Worm (Caenorhabditis elegans) whole organism, L2 larva: Measurements from ENCODE around the gene nduf-2.2.

Experiments
- C34F6.9 ChIP-seq: fragments of 150-350 bp; optimal IDR thresholded peaks from 2 replicates; lab custom pipeline; 2014; ENCODE audit warnings: missing biosample characterization, missing genetic modification characterization
- F13H6.1 ChIP-seq: sonication (generic microtip); optimal IDR thresholded peaks from 2 replicates; lab custom pipeline; 2016; ENCODE audit warnings: missing genetic modification characterization, missing compliant biosample characterization
- R02D3.7 ChIP-seq: fragments of 150-350 bp; optimal IDR thresholded peaks from 2 replicates; lab custom pipeline; 2014; ENCODE audit warnings: missing biosample characterization, missing genetic modification characterization
- Y55F3AM.14 ChIP-seq: fragments of 200-800 bp; sonication (Bioruptor generic); optimal IDR thresholded peaks from 2 replicates; lab custom pipeline; 2018; ENCODE audit warnings: mild to moderate bottlenecking, missing genetic modification characterization, missing compliant biosample characterization
- ZK546.5 ChIP-seq: sonication (generic microtip); optimal IDR thresholded peaks from 2 replicates; lab custom pipeline; 2017; ENCODE audit warnings: missing biosample characterization, missing genetic modification characterization
- alr-1 ChIP-seq: fragments of 150-350 bp; optimal IDR thresholded peaks from 2 replicates; lab custom pipeline; 2014; ENCODE audit warnings: missing biosample characterization, missing genetic modification characterization
- aly-2 ChIP-seq: fragments of 150-350 bp; optimal IDR thresholded peaks from 2 replicates; lab custom pipeline; 2014; ENCODE audit warnings: missing biosample characterization, missing genetic modification characterization
- ama-1 ChIP-seq: fragments of 150-350 bp; optimal IDR thresholded peaks from 2 replicates; lab custom pipeline; 2018; ENCODE audit warnings: inconsistent platforms
- blmp-1 ChIP-seq: sonication (generic microtip); optimal IDR thresholded peaks from 2 replicates; lab custom pipeline; 2017; ENCODE audit warnings: missing genetic modification characterization, mild to moderate bottlenecking, missing compliant biosample characterization, antibody characterized with exemption, moderate library complexity; ENCODE audit not compliant: insufficient read depth
- ceh-16 ChIP-seq: fragments of 150-350 bp; optimal IDR thresholded peaks from 2 replicates; lab custom pipeline; 2014; ENCODE audit warnings: missing biosample characterization, missing genetic modification characterization
- ceh-82 ChIP-seq: fragments of 150-350 bp; optimal IDR thresholded peaks from 2 replicates; lab custom pipeline; 2014; ENCODE audit warnings: missing biosample characterization, missing genetic modification characterization
- crh-2 ChIP-seq: sonication (generic microtip); optimal IDR thresholded peaks from 2 replicates; lab custom pipeline; 2017; ENCODE audit warnings: missing biosample characterization, missing genetic modification characterization
- dmd-4 ChIP-seq: sonication (generic microtip); optimal IDR thresholded peaks from 2 replicates; lab custom pipeline; 2017; ENCODE audit warnings: missing biosample characterization, missing genetic modification characterization
- elt-3 ChIP-seq: sonication (generic microtip); optimal IDR thresholded peaks from 2 replicates; lab custom pipeline; 2017; ENCODE audit warnings: missing biosample characterization, missing genetic modification characterization
- fos-1 ChIP-seq: fragments of 150-350 bp; optimal IDR thresholded peaks from 2 replicates; lab custom pipeline; 2014; ENCODE audit warnings: missing biosample characterization, missing genetic modification characterization
- gmeb-1 ChIP-seq: fragments of 150-350 bp; optimal IDR thresholded peaks from 2 replicates; lab custom pipeline; 2014; ENCODE audit warnings: missing biosample characterization, missing genetic modification characterization
- lin-13 ChIP-seq: fragments of 150-350 bp; optimal IDR thresholded peaks from 2 replicates; lab custom pipeline; 2014; ENCODE audit warnings: missing biosample characterization, missing genetic modification reagents, missing genetic modification characterization
- lsy-2 ChIP-seq, 2 experiments: fragments of 150-350 bp in 1 of 2; sonication (generic microtip) in 1 of 2; optimal IDR thresholded peaks; 2 replicates each; lab custom pipeline; 2014 to 2017; ENCODE audit warnings: missing biosample characterization in 2 of 2, missing genetic modification characterization in 2 of 2
- mab-5 ChIP-seq: fragments of 150-350 bp; optimal IDR thresholded peaks from 2 replicates; lab custom pipeline; 2014; ENCODE audit warnings: missing biosample characterization, missing genetic modification characterization
- mbf-1 ChIP-seq: sonication (generic microtip); optimal IDR thresholded peaks from 2 replicates; lab custom pipeline; 2017; ENCODE audit warnings: missing biosample characterization, missing genetic modification characterization
- mdl-1 ChIP-seq, 2 experiments: fragments of 150-350 bp in 1 of 2; sonication (generic microtip) in 1 of 2; optimal IDR thresholded peaks; 2 replicates each; lab custom pipeline; 2017; ENCODE audit warnings: missing biosample characterization in 2 of 2, missing genetic modification characterization in 2 of 2
- nhr-10 ChIP-seq: sonication (generic microtip); optimal IDR thresholded peaks from 2 replicates; lab custom pipeline; 2017; ENCODE audit warnings: missing biosample characterization, missing genetic modification characterization
- nhr-11 ChIP-seq: fragments of 150-350 bp; optimal IDR thresholded peaks from 2 replicates; lab custom pipeline; 2014; ENCODE audit warnings: missing biosample characterization, missing genetic modification characterization
- nhr-129 ChIP-seq: fragments of 150-350 bp; optimal IDR thresholded peaks from 2 replicates; lab custom pipeline; 2014; ENCODE audit warnings: missing biosample characterization, missing genetic modification characterization
- nhr-21 ChIP-seq: fragments of 150-350 bp; optimal IDR thresholded peaks from 2 replicates; lab custom pipeline; 2014; ENCODE audit warnings: missing biosample characterization, missing genetic modification characterization
- nhr-23 ChIP-seq: fragments of 150-350 bp; optimal IDR thresholded peaks from 2 replicates; lab custom pipeline; 2014; ENCODE audit warnings: missing biosample characterization, missing genetic modification reagents, missing genetic modification characterization
- nhr-237 ChIP-seq: fragments of 150-350 bp; optimal IDR thresholded peaks from 2 replicates; lab custom pipeline; 2014; ENCODE audit warnings: missing biosample characterization, missing genetic modification characterization
- nhr-25 ChIP-seq: fragments of 150-350 bp; sonication (generic microtip); optimal IDR thresholded peaks from 3 replicates; lab custom pipeline; 2014; ENCODE audit warnings: missing biosample characterization, missing genetic modification characterization
- nhr-6 ChIP-seq: fragments of 150-350 bp; optimal IDR thresholded peaks from 2 replicates; lab custom pipeline; 2014; ENCODE audit warnings: missing biosample characterization, missing genetic modification characterization
- peb-1 ChIP-seq: fragments of 150-350 bp; optimal IDR thresholded peaks from 2 replicates; lab custom pipeline; 2014; ENCODE audit warnings: missing biosample characterization, missing genetic modification characterization
- sem-4 ChIP-seq: fragments of 150-350 bp; optimal IDR thresholded peaks from 2 replicates; lab custom pipeline; 2014; ENCODE audit warnings: missing biosample characterization, missing genetic modification reagents, missing genetic modification characterization
- skn-1 ChIP-seq: sonication (generic microtip); optimal IDR thresholded peaks from 2 replicates; lab custom pipeline; 2017; ENCODE audit warnings: missing biosample characterization, missing genetic modification characterization
- sma-3 ChIP-seq: sonication (generic microtip); optimal IDR thresholded peaks from 2 replicates; lab custom pipeline; 2016; ENCODE audit warnings: missing genetic modification reagents, missing genetic modification characterization, missing compliant biosample characterization
- sma-9 ChIP-seq, 2 experiments: fragments of 150-350 bp in 1 of 2; sonication (generic microtip) in 1 of 2; optimal IDR thresholded peaks; 2 replicates each; lab custom pipeline; 2014 to 2016; ENCODE audit warnings: missing genetic modification characterization in 2 of 2, mild to moderate bottlenecking in 1 of 2, missing biosample characterization in 1 of 2, missing compliant biosample characterization in 1 of 2, missing genetic modification reagents in 1 of 2, moderate library complexity in 1 of 2
- snpc-4 ChIP-seq: fragments of 150-350 bp; optimal IDR thresholded peaks from 2 replicates; lab custom pipeline; 2014; ENCODE audit warnings: missing biosample characterization, missing genetic modification characterization
- unc-39 ChIP-seq: fragments of 150-350 bp; optimal IDR thresholded peaks from 2 replicates; lab custom pipeline; 2014; ENCODE audit warnings: missing biosample characterization, missing genetic modification characterization
- unc-55 ChIP-seq: fragments of 150-350 bp; sonication (generic microtip); optimal IDR thresholded peaks from 3 replicates; lab custom pipeline; 2014; ENCODE audit warnings: missing biosample characterization, missing genetic modification reagents, missing genetic modification characterization
- unc-62 ChIP-seq: fragments of 150-350 bp; optimal IDR thresholded peaks from 2 replicates; lab custom pipeline; 2014; ENCODE audit warnings: missing biosample characterization, missing genetic modification reagents, missing genetic modification characterization
- zag-1 ChIP-seq: fragments of 150-350 bp; optimal IDR thresholded peaks from 2 replicates; lab custom pipeline; 2014; ENCODE audit warnings: missing biosample characterization, missing genetic modification characterization
- ztf-1 ChIP-seq: fragments of 200-800 bp; sonication (Bioruptor generic); conservative IDR thresholded peaks from 2 replicates; pipeline ENCODE4 v1.3.6; 2022; ENCODE audit warnings: missing genetic modification characterization, missing compliant biosample characterization
- ztf-11 ChIP-seq: sonication (generic microtip); optimal IDR thresholded peaks from 2 replicates; lab custom pipeline; 2017; ENCODE audit warnings: missing biosample characterization, missing genetic modification characterization
- ztf-4 ChIP-seq: fragments of 150-350 bp; optimal IDR thresholded peaks from 2 replicates; lab custom pipeline; 2014; ENCODE audit warnings: missing biosample characterization, missing genetic modification characterization

The nduf-2.2 gene

ce11 chrIII:6464913-6465312 lies at the start of gene nduf-2.2:
TSS of gene nduf-2.2 (plus strand) at chrIII:6465222.
- no peak for TF ChIP-seq nhr-21 (tag; lab: Kevin White, UChicago)
- no peak for TF ChIP-seq mdl-1 (tag; optimal IDR thresholded peaks at IDR 0.05; lab: Kevin White, UChicago)
- TF ChIP-seq nhr-237: no peak
- TF ChIP-seq Y55F3AM.14 (GFP tag; lab: Kevin White, UChicago): no peak
- no peak for TF ChIP-seq alr-1
- TF ChIP-seq blmp-1 (tag; lab: Kevin White, UChicago): no peak
- no peak for TF ChIP-seq R02D3.7 (tag; lab: Kevin White, UChicago)
- TF ChIP-seq dmd-4 (tag; lab: Kevin White, UChicago): no peak
- no peak for TF ChIP-seq sma-3 (GFP tag; lab: Kevin White, UChicago)
- TF ChIP-seq nhr-11 (tag; lab: Kevin White, UChicago): no peak
- TF ChIP-seq ztf-1: no peak
- no peak for TF ChIP-seq nhr-25 (tag; lab: Kevin White, UChicago)

ce11 chrIII:6415306-6415973 lies 49.6 kb upstream of the nduf-2.2 start, which contains the start of gene nas-4:
TSS of gene nas-4 (minus strand) at chrIII:6415656.
- no peak for TF ChIP-seq unc-39
- no peak for TF ChIP-seq peb-1
- no peak for TF ChIP-seq sem-4 (tag; lab: Kevin White, UChicago)
- TF ChIP-seq ztf-11 (tag; lab: Kevin White, UChicago): no peak
- no peak for TF ChIP-seq sma-9 (GFP tag; optimal IDR thresholded peaks at IDR 0.05; lab: Kevin White, UChicago)
- no peak for TF ChIP-seq sma-9 (tag; optimal IDR thresholded peaks at IDR 0.05; lab: Kevin White, UChicago)
- TF ChIP-seq mab-5 (tag; lab: Kevin White, UChicago): no peak
- TF ChIP-seq lin-13 (GFP tag; lab: Kevin White, UChicago): peak; percentile 42
- peak; percentile 17 for TF ChIP-seq nhr-21 (tag; lab: Kevin White, UChicago)
- TF ChIP-seq F13H6.1: no peak
- TF ChIP-seq ceh-16 (tag; lab: Kevin White, UChicago): no peak
- no peak for TF ChIP-seq elt-3 (tag; lab: Kevin White, UChicago)
- peak; percentile 36 for TF ChIP-seq crh-2 (tag; lab: Kevin White, UChicago)
- no peak for TF ChIP-seq ceh-82
- no peak for TF ChIP-seq unc-62
- peak in 1 of 2 experiments; percentile 9 for TF ChIP-seq lsy-2 (tag; optimal IDR thresholded peaks at IDR 0.05; lab: Kevin White, UChicago)
- TF ChIP-seq nhr-129 (tag; lab: Kevin White, UChicago): no peak
- peak; percentile 35 for TF ChIP-seq Y55F3AM.14 (GFP tag; lab: Kevin White, UChicago)
- TF ChIP-seq nhr-6: peak; percentile 14
- TF ChIP-seq alr-1: no peak
- TF ChIP-seq sma-3 (GFP tag; lab: Kevin White, UChicago): peak; percentile 46
- TF ChIP-seq ama-1: peak; percentile 69
- no peak for TF ChIP-seq zag-1 (tag; lab: Kevin White, UChicago)
- peak; percentile 3 for TF ChIP-seq blmp-1 (tag; lab: Kevin White, UChicago)
- no peak for TF ChIP-seq ZK546.5 (tag; lab: Kevin White, UChicago)
- TF ChIP-seq unc-55: peak; percentile 7
- no peak for TF ChIP-seq fos-1 (tag; lab: Kevin White, UChicago)
- no peak for TF ChIP-seq gmeb-1 (tag; lab: Kevin White, UChicago)
- no peak for TF ChIP-seq nhr-10
- TF ChIP-seq aly-2 (tag; lab: Kevin White, UChicago): no peak
- peak; percentile 69 for TF ChIP-seq ztf-4 (tag; lab: Kevin White, UChicago)
- TF ChIP-seq nhr-23 (tag; lab: Kevin White, UChicago): no peak
- TF ChIP-seq nhr-237: no peak
- TF ChIP-seq nhr-25 (tag; lab: Kevin White, UChicago): peak; percentile 27
- no peak for TF ChIP-seq C34F6.9
- TF ChIP-seq skn-1 (tag; lab: Kevin White, UChicago): no peak

ce11 chrIII:6418254-6418653 lies 46.8 kb upstream of the nduf-2.2 start:
- TF ChIP-seq alr-1 (no peak), unc-55 (no peak), snpc-4 (no peak), ama-1 (no peak), mbf-1 (tag; lab: Kevin White, UChicago) (no peak), ztf-4 (tag; lab: Kevin White, UChicago) (no peak), nhr-6 (no peak), ztf-1 (no peak), sma-3 (GFP tag; lab: Kevin White, UChicago) (no peak)
